Worm (Caenorhabditis elegans) whole organism, midembryonic: ENCODE results near the gene cec-1.

Source experiments
- T22C8.4 ChIP-seq: fragments of 200-800 bp; sonication (Bioruptor generic); IDR thresholded peaks from 2 replicates; pipeline ENCODE4 v1.3.6; 2022; ENCODE audit warnings: missing genetic modification characterization, missing compliant biosample characterization
- cog-1 ChIP-seq: sonication (generic microtip); optimal IDR thresholded peaks from 2 replicates; lab custom pipeline; 2016; ENCODE audit warnings: missing genetic modification characterization, missing compliant biosample characterization
- tab-1 ChIP-seq: fragments of 200-800 bp; sonication (Bioruptor generic); IDR thresholded peaks from 2 replicates; pipeline ENCODE4 v1.3.6; 2022; ENCODE audit warnings: missing genetic modification characterization, missing compliant biosample characterization

DNA sequence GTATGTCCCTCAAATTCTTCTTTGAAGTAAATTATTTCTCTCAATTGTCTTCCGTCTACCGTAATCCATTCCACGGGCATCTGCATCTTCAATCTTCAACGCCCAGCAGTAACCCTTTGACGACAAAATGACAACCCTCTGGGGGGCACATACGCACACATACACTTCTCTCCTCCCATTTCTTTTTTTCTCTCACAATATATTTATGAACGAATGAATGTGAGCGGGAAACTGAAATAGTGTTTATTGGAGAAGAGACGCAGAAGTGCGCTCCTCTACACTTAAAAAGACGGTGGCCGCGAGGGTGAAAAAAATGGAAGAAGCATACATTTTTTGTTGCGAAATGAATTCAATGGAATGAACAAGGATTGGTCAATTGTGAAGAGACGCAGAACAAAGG, 14.2 kb upstream of the cec-1 start:
- TF ChIP-seq tab-1 (no peak), T22C8.4 (GFP tag; lab: Robert Waterston, UW) (no peak), cog-1 (tag; lab: Kevin White, UChicago) (peak; percentile 13)
